Worm (Caenorhabditis elegans) whole organism, late embryonic: ENCODE results near the gene Y73B6BL.31.

Experiments
- C08G9.2 ChIP-seq: sonication (generic microtip); optimal IDR thresholded peaks from 2 replicates; lab custom pipeline; 2016; ENCODE audit warnings: mild to moderate bottlenecking, missing genetic modification characterization, moderate library complexity, missing compliant biosample characterization
- K09A11.1 ChIP-seq: sonication (generic microtip); optimal IDR thresholded peaks from 2 replicates; lab custom pipeline; 2017; ENCODE audit warnings: antibody characterized with exemption, mild to moderate bottlenecking, missing genetic modification characterization, missing compliant biosample characterization; ENCODE audit not compliant: insufficient read depth
- T23F11.4 ChIP-seq: fragments of 200-800 bp; sonication (Bioruptor generic); optimal IDR thresholded peaks from 2 replicates; lab custom pipeline; 2018; ENCODE audit warnings: mild to moderate bottlenecking, missing genetic modification characterization, missing compliant biosample characterization
- ceh-14 ChIP-seq: sonication (generic microtip); optimal IDR thresholded peaks from 2 replicates; lab custom pipeline; 2016; ENCODE audit warnings: missing genotype, missing genetic modification characterization, missing compliant biosample characterization
- ceh-19 ChIP-seq: fragments of 200-800 bp; sonication (Bioruptor generic); optimal IDR thresholded peaks from 2 replicates; lab custom pipeline; 2018; ENCODE audit warnings: mild to moderate bottlenecking, missing genetic modification characterization, missing compliant biosample characterization
- ceh-2 ChIP-seq: sonication (generic microtip); optimal IDR thresholded peaks from 2 replicates; lab custom pipeline; 2016; ENCODE audit warnings: missing genotype, missing genetic modification characterization, missing compliant biosample characterization
- ceh-24 ChIP-seq: sonication (generic microtip); optimal IDR thresholded peaks from 2 replicates; lab custom pipeline; 2016; ENCODE audit warnings: mild to moderate bottlenecking, missing genetic modification characterization, missing compliant biosample characterization
- ceh-30 ChIP-seq: fragments of 150-350 bp; optimal IDR thresholded peaks from 2 replicates; lab custom pipeline; 2014; ENCODE audit warnings: missing biosample characterization, missing genetic modification characterization
- ceh-31 ChIP-seq: sonication (generic microtip); optimal IDR thresholded peaks from 2 replicates; lab custom pipeline; 2016; ENCODE audit warnings: missing genetic modification characterization, missing compliant biosample characterization
- ceh-9 ChIP-seq: sonication (generic microtip); optimal IDR thresholded peaks from 2 replicates; lab custom pipeline; 2016; ENCODE audit warnings: mild to moderate bottlenecking, missing genetic modification characterization, inconsistent platforms, missing compliant biosample characterization
- che-1 ChIP-seq: sonication (generic microtip); optimal IDR thresholded peaks from 2 replicates; lab custom pipeline; 2016; ENCODE audit warnings: mild to moderate bottlenecking, missing genetic modification characterization, missing compliant biosample characterization
- dmd-4 ChIP-seq: sonication (generic microtip); optimal IDR thresholded peaks from 2 replicates; lab custom pipeline; 2016; ENCODE audit warnings: borderline replicate concordance, missing genetic modification characterization, missing compliant biosample characterization
- elt-2 ChIP-seq: sonication (generic microtip); optimal IDR thresholded peaks from 2 replicates; lab custom pipeline; 2016; ENCODE audit warnings: missing genetic modification reagents, missing genetic modification characterization, missing compliant biosample characterization
- eyg-1 ChIP-seq: sonication (generic microtip); optimal IDR thresholded peaks from 2 replicates; lab custom pipeline; 2016; ENCODE audit warnings: missing genotype, missing genetic modification characterization, missing compliant biosample characterization
- gmeb-2 ChIP-seq: sonication (generic microtip); optimal IDR thresholded peaks from 2 replicates; lab custom pipeline; 2016; ENCODE audit warnings: missing genetic modification characterization, inconsistent platforms, missing compliant biosample characterization
- hlh-13 ChIP-seq: fragments of 200-800 bp; sonication (Bioruptor generic); optimal IDR thresholded peaks from 2 replicates; lab custom pipeline; 2018; ENCODE audit warnings: mild to moderate bottlenecking, missing genetic modification characterization, missing compliant biosample characterization
- hlh-15 ChIP-seq: sonication (generic microtip); optimal IDR thresholded peaks from 2 replicates; lab custom pipeline; 2016; ENCODE audit warnings: missing genetic modification characterization, missing compliant biosample characterization
- hlh-30 ChIP-seq: sonication (generic microtip); optimal IDR thresholded peaks from 2 replicates; lab custom pipeline; 2017; ENCODE audit warnings: antibody characterized with exemption, missing genetic modification characterization, missing compliant biosample characterization; ENCODE audit not compliant: insufficient read depth
- hlh-8 ChIP-seq: sonication (generic microtip); optimal IDR thresholded peaks from 2 replicates; lab custom pipeline; 2016; ENCODE audit warnings: missing genotype, missing genetic modification characterization, missing compliant biosample characterization
- lim-6 ChIP-seq: sonication (generic microtip); optimal IDR thresholded peaks from 2 replicates; lab custom pipeline; 2016; ENCODE audit warnings: missing genetic modification characterization, missing compliant biosample characterization
- madf-2 ChIP-seq: sonication (generic microtip); optimal IDR thresholded peaks from 2 replicates; lab custom pipeline; 2017; ENCODE audit warnings: missing genetic modification characterization, missing compliant biosample characterization
- mec-3 ChIP-seq: sonication (generic microtip); optimal IDR thresholded peaks from 2 replicates; lab custom pipeline; 2016; ENCODE audit warnings: borderline replicate concordance, missing genetic modification characterization, missing compliant biosample characterization
- nfya-1 ChIP-seq: sonication (generic microtip); optimal IDR thresholded peaks from 2 replicates; lab custom pipeline; 2017; ENCODE audit warnings: missing genetic modification characterization, mild to moderate bottlenecking, missing compliant biosample characterization, antibody characterized with exemption, moderate library complexity
- nhr-11 ChIP-seq: fragments of 150-350 bp; optimal IDR thresholded peaks from 2 replicates; lab custom pipeline; 2014; ENCODE audit warnings: missing biosample characterization, missing genetic modification characterization
- pag-3 ChIP-seq: sonication (generic microtip); optimal IDR thresholded peaks from 2 replicates; lab custom pipeline; 2016; ENCODE audit warnings: missing compliant biosample characterization, missing genetic modification characterization, borderline replicate concordance
- pat-9 ChIP-seq: fragments of 200-800 bp; sonication (Bioruptor generic); optimal IDR thresholded peaks from 2 replicates; lab custom pipeline; 2018; ENCODE audit warnings: mild to moderate bottlenecking, missing genetic modification characterization, moderate library complexity, missing compliant biosample characterization
- pax-1 ChIP-seq: fragments of 150-350 bp; optimal IDR thresholded peaks from 2 replicates; lab custom pipeline; 2014; ENCODE audit warnings: missing biosample characterization, missing genetic modification characterization
- pha-2 ChIP-seq: sonication (generic microtip); optimal IDR thresholded peaks from 2 replicates; lab custom pipeline; 2017; ENCODE audit warnings: mild to moderate bottlenecking, missing genetic modification characterization, missing compliant biosample characterization
- pha-4 ChIP-seq: fragments of 150-350 bp; optimal IDR thresholded peaks from 2 replicates; lab custom pipeline; 2018; ENCODE audit warnings: missing biosample characterization, missing genetic modification reagents, missing genetic modification characterization
- pqm-1 ChIP-seq: sonication (generic microtip); optimal IDR thresholded peaks from 2 replicates; lab custom pipeline; 2016; ENCODE audit warnings: missing genetic modification characterization, missing compliant biosample characterization
- rnt-1 ChIP-seq: sonication (generic microtip); optimal IDR thresholded peaks from 2 replicates; lab custom pipeline; 2016; ENCODE audit warnings: missing genetic modification characterization, missing compliant biosample characterization
- sdc-2 ChIP-seq: sonication (generic microtip); optimal IDR thresholded peaks from 2 replicates; lab custom pipeline; 2016; ENCODE audit warnings: missing genotype, missing genetic modification characterization, missing compliant biosample characterization
- sox-2 ChIP-seq: fragments of 200-800 bp; sonication (Bioruptor generic); IDR thresholded peaks from 2 replicates; pipeline ENCODE4 v1.3.6; 2022; ENCODE audit warnings: missing genetic modification reagents, missing genetic modification characterization, missing compliant biosample characterization
- sox-4 ChIP-seq: sonication (generic microtip); optimal IDR thresholded peaks from 2 replicates; lab custom pipeline; 2017; ENCODE audit warnings: mild to moderate bottlenecking, missing genetic modification characterization, inconsistent platforms, missing compliant biosample characterization
- syd-9 ChIP-seq: sonication (generic microtip); optimal IDR thresholded peaks from 2 replicates; lab custom pipeline; 2016; ENCODE audit warnings: mild to moderate bottlenecking, missing genetic modification characterization, moderate library complexity, missing compliant biosample characterization
- tbx-2 ChIP-seq: sonication (generic microtip); optimal IDR thresholded peaks from 2 replicates; lab custom pipeline; 2016; ENCODE audit warnings: missing genetic modification characterization, missing compliant biosample characterization
- tbx-7 ChIP-seq: sonication (generic microtip); optimal IDR thresholded peaks from 2 replicates; lab custom pipeline; 2016; ENCODE audit warnings: missing genotype, missing genetic modification characterization, missing compliant biosample characterization
- ttx-3 ChIP-seq: sonication (generic microtip); optimal IDR thresholded peaks from 2 replicates; lab custom pipeline; 2016; ENCODE audit warnings: missing genetic modification reagents, missing genetic modification characterization, missing compliant biosample characterization
- unc-3 ChIP-seq, 2 experiments: fragments of 200-800 bp in 1 of 2; sonication (Bioruptor generic) in 1 of 2; sonication (generic microtip) in 1 of 2; conservative IDR thresholded peaks in 1 of 2; optimal IDR thresholded peaks in 1 of 2; 2 replicates each; pipeline versions ENCODE4 v1.3.6 to Lab custom; 2016 to 2022; ENCODE audit warnings: missing compliant biosample characterization in 2 of 2, missing genetic modification characterization in 2 of 2, missing genetic modification reagents in 1 of 2
- unc-42 ChIP-seq: sonication (generic microtip); optimal IDR thresholded peaks from 2 replicates; lab custom pipeline; 2016; ENCODE audit warnings: missing genotype, missing genetic modification characterization, missing compliant biosample characterization
- unc-55 ChIP-seq: sonication (generic microtip); optimal IDR thresholded peaks from 2 replicates; lab custom pipeline; 2017; ENCODE audit warnings: missing biosample characterization, missing genetic modification reagents, missing genetic modification characterization
- unc-86 ChIP-seq: sonication (generic microtip); optimal IDR thresholded peaks from 2 replicates; lab custom pipeline; 2016; ENCODE audit warnings: missing genetic modification characterization, missing compliant biosample characterization

Y73B6BL.31 gene

ce11 chrIV:6404871-6405270, 36.8 kb upstream of the Y73B6BL.31 start, which contains the start of gene srv-13:
TSS of gene srv-13 (plus strand) at chrIV:6405171.
- TF ChIP-seq pax-1 (tag; lab: Kevin White, UChicago) (no peak), T23F11.4 (GFP tag; lab: Kevin White, UChicago) (no peak), elt-2 (tag; lab: Kevin White, UChicago) (no peak), hlh-13 (GFP tag; lab: Kevin White, UChicago) (no peak), ceh-24 (tag; lab: Kevin White, UChicago) (no peak), che-1 (tag; lab: Kevin White, UChicago) (no peak), sox-2 (GFP tag; lab: Robert Waterston, UW) (no peak), C08G9.2 (tag; lab: Kevin White, UChicago) (no peak), ceh-2 (no peak), ceh-31 (tag; lab: Kevin White, UChicago) (no peak), pat-9 (no peak)

ce11 chrIV:6413482-6413881, 28.2 kb upstream of the Y73B6BL.31 start, which contains the start of gene nlp-71:
TSS of gene nlp-71 (minus strand) at chrIV:6413582.
- no peak for TF ChIP-seq hlh-15 (tag; lab: Kevin White, UChicago)
- no peak for TF ChIP-seq ceh-14
- TF ChIP-seq ceh-19 (GFP tag; lab: Kevin White, UChicago) = no peak
- TF ChIP-seq mec-3 (tag; lab: Kevin White, UChicago) = no peak
- TF ChIP-seq pqm-1 (tag; lab: Kevin White, UChicago) = no peak
- TF ChIP-seq sox-2 (GFP tag; lab: Robert Waterston, UW) = no peak
- no peak for TF ChIP-seq hlh-8 (tag; lab: Kevin White, UChicago)

- no peak for TF ChIP-seq unc-86 (tag; lab: Kevin White, UChicago)
- no peak for TF ChIP-seq unc-3 (GFP tag; conservative IDR thresholded peaks at IDR 0.05; lab: Robert Waterston, UW)
- no peak for TF ChIP-seq unc-3 (tag; optimal IDR thresholded peaks at IDR 0.05; lab: Kevin White, UChicago)
- no peak for TF ChIP-seq dmd-4 (tag; lab: Kevin White, UChicago)
- peak; percentile 30 for TF ChIP-seq ceh-31 (tag; lab: Kevin White, UChicago)
- TF ChIP-seq hlh-13 (GFP tag; lab: Kevin White, UChicago) = no peak
- no peak for TF ChIP-seq lim-6 (tag; lab: Kevin White, UChicago)
- TF ChIP-seq unc-55 (GFP tag; lab: Kevin White, UChicago) = peak; percentile 3
- TF ChIP-seq rnt-1 = no peak
- TF ChIP-seq K09A11.1 = no peak
- peak; percentile 15 for TF ChIP-seq tbx-2 (tag; lab: Kevin White, UChicago)
- TF ChIP-seq sox-2 (GFP tag; lab: Robert Waterston, UW) = no peak
- no peak for TF ChIP-seq ttx-3 (tag; lab: Kevin White, UChicago)
- no peak for TF ChIP-seq ceh-9 (tag; lab: Kevin White, UChicago)
- TF ChIP-seq tbx-7 (tag; lab: Kevin White, UChicago) = no peak
- peak; percentile 55 for TF ChIP-seq unc-42 (tag; lab: Kevin White, UChicago)
- peak; percentile 26 for TF ChIP-seq nfya-1 (tag; lab: Kevin White, UChicago)
- no peak for TF ChIP-seq pha-4 (tag; lab: Kevin White, UChicago)
- TF ChIP-seq pha-2 (tag; lab: Kevin White, UChicago) = no peak
- no peak for TF ChIP-seq nhr-11 (tag; lab: Kevin White, UChicago)
- TF ChIP-seq hlh-8 (tag; lab: Kevin White, UChicago) = no peak
- TF ChIP-seq sox-4 (tag; lab: Kevin White, UChicago) = no peak
- TF ChIP-seq syd-9 (tag; lab: Kevin White, UChicago) = no peak
Measured at ce11 chrIV:6415149-6415548, 26.6 kb upstream of the Y73B6BL.31 start, which contains the start of gene exos-2. TSS of gene exos-2 (plus strand) at chrIV:6415478.

ce11 chrIV:6416553-6416952, 25.1 kb upstream of the Y73B6BL.31 start, which contains the start of gene Y73B6BL.22:
TSS of gene Y73B6BL.22 (minus strand) at chrIV:6416653.
- TF ChIP-seq C08G9.2 (tag; lab: Kevin White, UChicago) = no peak
- TF ChIP-seq K09A11.1 = no peak
- no peak for TF ChIP-seq ceh-14
- TF ChIP-seq madf-2 (tag; lab: Kevin White, UChicago) = no peak
- no peak for TF ChIP-seq ceh-30 (tag; lab: Kevin White, UChicago)
- no peak for TF ChIP-seq sdc-2
- no peak for TF ChIP-seq eyg-1
- no peak for TF ChIP-seq sox-2 (GFP tag; lab: Robert Waterston, UW)
- no peak for TF ChIP-seq gmeb-2 (tag; lab: Kevin White, UChicago)
- TF ChIP-seq ceh-24 (tag; lab: Kevin White, UChicago) = no peak
- TF ChIP-seq hlh-30 = no peak
- no peak for TF ChIP-seq pax-1 (tag; lab: Kevin White, UChicago)
- no peak for TF ChIP-seq dmd-4 (tag; lab: Kevin White, UChicago)
- no peak for TF ChIP-seq pat-9
- no peak for TF ChIP-seq ceh-2
- TF ChIP-seq pag-3 = no peak
- no peak for TF ChIP-seq nfya-1 (tag; lab: Kevin White, UChicago)
- TF ChIP-seq, all 69 proteins: peak for 0
